Worm (Caenorhabditis elegans) whole organism, L2 larva: ENCODE results near the gene gvd-1.

Experiments
- ceh-82 ChIP-seq: fragments of 150-350 bp; optimal IDR thresholded peaks from 2 replicates; lab custom pipeline; 2014; ENCODE audit warnings: missing biosample characterization, missing genetic modification characterization
- dmd-4 ChIP-seq: sonication (generic microtip); optimal IDR thresholded peaks from 2 replicates; lab custom pipeline; 2017; ENCODE audit warnings: missing biosample characterization, missing genetic modification characterization
- elt-3 ChIP-seq: sonication (generic microtip); optimal IDR thresholded peaks from 2 replicates; lab custom pipeline; 2017; ENCODE audit warnings: missing biosample characterization, missing genetic modification characterization
- lin-13 ChIP-seq: fragments of 150-350 bp; optimal IDR thresholded peaks from 2 replicates; lab custom pipeline; 2014; ENCODE audit warnings: missing biosample characterization, missing genetic modification reagents, missing genetic modification characterization
- nhr-12 ChIP-seq: fragments of 150-350 bp; optimal IDR thresholded peaks from 2 replicates; lab custom pipeline; 2014; ENCODE audit warnings: missing biosample characterization, missing genetic modification characterization
- nhr-21 ChIP-seq: fragments of 150-350 bp; optimal IDR thresholded peaks from 2 replicates; lab custom pipeline; 2014; ENCODE audit warnings: missing biosample characterization, missing genetic modification characterization
- sma-3 ChIP-seq: sonication (generic microtip); optimal IDR thresholded peaks from 2 replicates; lab custom pipeline; 2016; ENCODE audit warnings: missing genetic modification reagents, missing genetic modification characterization, missing compliant biosample characterization
- unc-39 ChIP-seq: fragments of 150-350 bp; optimal IDR thresholded peaks from 2 replicates; lab custom pipeline; 2014; ENCODE audit warnings: missing biosample characterization, missing genetic modification characterization
- unc-62 ChIP-seq: fragments of 150-350 bp; optimal IDR thresholded peaks from 2 replicates; lab custom pipeline; 2014; ENCODE audit warnings: missing biosample characterization, missing genetic modification reagents, missing genetic modification characterization

gvd-1 gene

DNA sequence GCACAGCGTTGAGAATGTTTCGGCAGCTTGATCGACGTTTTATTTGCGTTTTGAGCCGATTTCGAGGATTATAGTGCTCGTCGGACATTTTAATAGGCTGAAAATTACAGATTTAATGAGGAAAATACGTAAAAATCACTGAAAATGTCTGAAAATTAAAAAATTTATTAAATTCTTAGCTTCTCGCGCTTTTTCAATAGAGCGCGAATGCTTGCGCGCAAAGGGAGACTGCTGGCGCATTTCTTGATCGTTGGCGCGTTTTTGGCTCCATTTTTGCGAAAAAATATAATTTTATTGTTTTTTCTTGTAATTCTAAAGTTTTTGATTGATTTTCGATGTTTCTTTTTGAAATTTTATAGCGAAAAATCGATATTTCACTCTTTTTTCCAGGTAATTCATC lies 46.9 kb downstream of the gvd-1 start, which contains the start of the genes dnsn-1 and C24H12.4 (continued):
- TF ChIP-seq sma-3 (GFP tag; lab: Kevin White, UChicago) (peak; percentile 96), elt-3 (no peak), unc-39 (no peak), ceh-82 (tag; lab: Kevin White, UChicago) (peak; percentile 53), lin-13 (GFP tag; lab: Kevin White, UChicago) (peak; percentile 95), dmd-4 (peak; percentile 64), unc-62 (GFP tag; lab: Kevin White, UChicago) (no peak), nhr-21 (tag; lab: Kevin White, UChicago) (peak; percentile 95), nhr-12 (tag; lab: Kevin White, UChicago) (no peak)
